Worm (Caenorhabditis elegans): Measurements from ENCODE around the gene tra-4.

Gene tra-4

ce11 chrX:2857070-2857825, at the start of gene tra-4:
tra-4 (minus strand) TSS chrX:2857603.
- TF ChIP-seq nhr-23 (tag; optimal IDR thresholded peaks at IDR 0.05) (peak; percentile 57), nhr-25 (tag; optimal IDR thresholded peaks at IDR 0.05) (peak; percentile 46), nhr-11 (tag; optimal IDR thresholded peaks at IDR 0.05) (no peak), nhr-43 (tag; optimal IDR thresholded peaks at IDR 0.05; ENCODE audit: poor library complexity, severe bottlenecking) (peak; percentile 6), nfya-1 (tag; optimal IDR thresholded peaks at IDR 0.05; ENCODE audit: insufficient read depth) (peak; percentile 37), daf-12 (tag; optimal IDR thresholded peaks at IDR 0.05) (no peak), fkh-10 (GFP tag; optimal IDR thresholded peaks at IDR 0.05) (no peak), pha-4 (tag; optimal IDR thresholded peaks at IDR 0.05) (peak; percentile 26), nhr-237 (tag; optimal IDR thresholded peaks at IDR 0.05) (no peak), sea-2 (GFP tag; optimal IDR thresholded peaks at IDR 0.05) (no peak), snpc-4 (tag; optimal IDR thresholded peaks at IDR 0.05) (peak; percentile 36), mdl-1 (tag; optimal IDR thresholded peaks at IDR 0.05) (no peak), lsy-12 (tag; optimal IDR thresholded peaks at IDR 0.05) (no peak)

ce11 chrX:2906062-2906732, 48.8 kb upstream of the tra-4 start:
- TF ChIP-seq elt-1 (tag; optimal IDR thresholded peaks at IDR 0.05) (no peak), elt-2 (tag; optimal IDR thresholded peaks at IDR 0.05) (peak; percentile 78), nhr-43 (tag; optimal IDR thresholded peaks at IDR 0.05; ENCODE audit: poor library complexity, severe bottlenecking) (no peak), nhr-12 (tag; optimal IDR thresholded peaks at IDR 0.05) (no peak), ama-1 (optimal IDR thresholded peaks at IDR 0.05) (peak; percentile 12), elt-3 (tag; optimal IDR thresholded peaks at IDR 0.05) (no peak), tbx-2 (tag; optimal IDR thresholded peaks at IDR 0.05) (no peak), pqm-1 (tag; optimal IDR thresholded peaks at IDR 0.05) (peak; percentile 72)

ce11 chrX:2903715-2904419, 46.5 kb upstream of the tra-4 start:
- TF ChIP-seq pha-4 (tag; optimal IDR thresholded peaks at IDR 0.05) (peak; percentile 27), nhr-23 (tag; optimal IDR thresholded peaks at IDR 0.05) (peak; percentile 10), egl-27 (tag; optimal IDR thresholded peaks at IDR 0.05) (no peak), pqm-1 (tag; optimal IDR thresholded peaks at IDR 0.05) (peak; percentile 35), unc-62 (GFP tag; optimal IDR thresholded peaks at IDR 0.05) (peak; percentile 83), ceh-28 (tag; optimal IDR thresholded peaks at IDR 0.05) (no peak), elt-2 (tag; optimal IDR thresholded peaks at IDR 0.05) (peak; percentile 48), nhr-25 (tag; optimal IDR thresholded peaks at IDR 0.05) (peak; percentile 72), mml-1 (tag; optimal IDR thresholded peaks at IDR 0.05) (peak; percentile 20)

- TF ChIP-seq nhr-23 (tag; optimal IDR thresholded peaks at IDR 0.05) (no peak), hmg-11 (tag; optimal IDR thresholded peaks at IDR 0.05) (no peak), ceh-82 (tag; optimal IDR thresholded peaks at IDR 0.05) (no peak), elt-1 (tag; optimal IDR thresholded peaks at IDR 0.05) (peak; percentile 47), aly-2 (tag; optimal IDR thresholded peaks at IDR 0.05) (no peak), unc-62 (GFP tag; optimal IDR thresholded peaks at IDR 0.05) (no peak), pqm-1 (tag; optimal IDR thresholded peaks at IDR 0.05) (no peak)
Observed at ce11 chrX:2902854-2903253, 45.5 kb upstream of the tra-4 start.

- TF ChIP-seq hmg-11 (tag; optimal IDR thresholded peaks at IDR 0.05) (peak; percentile 32), pha-4 (tag; optimal IDR thresholded peaks at IDR 0.05) (peak; percentile 35), eor-1 (tag; optimal IDR thresholded peaks at IDR 0.05) (no peak)
Observed at ce11 chrX:2900897-2901496, 43.6 kb upstream of the tra-4 start.
